Worm (Caenorhabditis elegans) whole organism, L4 larva: ENCODE data around the gene C39B10.1.
A peak's percentile ranks its signal among the peaks of the same experiment; 100 is the strongest.

ENCODE experiments used
- Y48G9A.11 ChIP-seq: fragments of 200-800 bp; sonication (Bioruptor generic); IDR thresholded peaks from 2 replicates; pipeline ENCODE4 v1.3.6; 2022; ENCODE audit warnings: missing genetic modification reagents, missing genetic modification characterization, missing compliant biosample characterization
- Y5F2A.4 ChIP-seq: fragments of 200-800 bp; sonication (Bioruptor generic); optimal IDR thresholded peaks from 2 replicates; lab custom pipeline; 2018; ENCODE audit warnings: mild to moderate bottlenecking, missing genetic modification characterization, missing compliant biosample characterization
- Y75B8A.6 ChIP-seq: fragments of 200-800 bp; sonication (Bioruptor generic); IDR thresholded peaks from 2 replicates; pipeline ENCODE4 v1.3.6; 2022; ENCODE audit warnings: missing genetic modification reagents, missing genetic modification characterization, missing compliant biosample characterization
- ZK337.2 ChIP-seq: fragments of 200-800 bp; sonication (Bioruptor generic); IDR thresholded peaks from 2 replicates; pipeline ENCODE4 v1.3.6; 2022; ENCODE audit warnings: missing genetic modification reagents, missing genetic modification characterization, missing compliant biosample characterization
- aha-1 ChIP-seq: fragments of 150-350 bp; peaks from one replicate; lab custom pipeline; 2014; ENCODE audit warnings: missing biosample characterization, missing genetic modification characterization
- aly-2 ChIP-seq: sonication (generic microtip); optimal IDR thresholded peaks from 2 replicates; lab custom pipeline; 2018; ENCODE audit warnings: missing biosample characterization, missing genetic modification characterization
- arid-1 ChIP-seq: fragments of 200-800 bp; sonication (Bioruptor generic); conservative IDR thresholded peaks from 2 replicates; pipeline ENCODE4 v1.3.6; 2022; ENCODE audit warnings: missing genetic modification reagents, missing genetic modification characterization, missing compliant biosample characterization
- attf-4 ChIP-seq: sonication (generic microtip); optimal IDR thresholded peaks from 3 replicates; lab custom pipeline; 2017; ENCODE audit warnings: missing biosample characterization, missing genetic modification characterization
- ceh-20 ChIP-seq: fragments of 200-800 bp; sonication (Bioruptor generic); IDR thresholded peaks from 2 replicates; pipeline ENCODE4 v1.3.6; 2022; ENCODE audit warnings: missing genetic modification reagents, missing genetic modification characterization, missing compliant biosample characterization
- ceh-32 ChIP-seq: sonication (generic microtip); optimal IDR thresholded peaks from 2 replicates; lab custom pipeline; 2016; ENCODE audit warnings: mild to moderate bottlenecking, missing genetic modification characterization, missing compliant biosample characterization; ENCODE audit not compliant: poor library complexity
- ces-1 ChIP-seq: fragments of 150-350 bp; sonication (generic microtip); optimal IDR thresholded peaks from 4 replicates; lab custom pipeline; 2014; ENCODE audit warnings: missing biosample characterization, missing genetic modification reagents, missing genetic modification characterization
- cey-2 ChIP-seq: sonication (generic microtip); optimal IDR thresholded peaks from 3 replicates; lab custom pipeline; 2017; ENCODE audit warnings: missing genetic modification characterization, mild to moderate bottlenecking, missing compliant biosample characterization, antibody characterized with exemption, borderline replicate concordance; ENCODE audit not compliant: insufficient read depth
- daf-12 ChIP-seq: fragments of 150-350 bp; optimal IDR thresholded peaks from 2 replicates; lab custom pipeline; 2014; ENCODE audit warnings: missing biosample characterization, missing genetic modification reagents, missing genetic modification characterization
- daf-8 ChIP-seq: fragments of 200-800 bp; sonication (Bioruptor generic); IDR thresholded peaks from 2 replicates; pipeline ENCODE4 v1.3.6; 2022; ENCODE audit warnings: missing genetic modification characterization, missing compliant biosample characterization
- dmd-9 ChIP-seq: fragments of 200-800 bp; sonication (Bioruptor generic); IDR thresholded peaks from 2 replicates; pipeline ENCODE4 v1.3.6; 2022; ENCODE audit warnings: missing genetic modification reagents, missing genetic modification characterization, missing compliant biosample characterization
- dpl-1 ChIP-seq: fragments of 150-350 bp; optimal IDR thresholded peaks from 2 replicates; lab custom pipeline; 2014; ENCODE audit warnings: missing biosample characterization, missing genetic modification reagents, missing genetic modification characterization
- duxl-1 ChIP-seq: sonication (generic microtip); optimal IDR thresholded peaks from 2 replicates; lab custom pipeline; 2016; ENCODE audit warnings: mild to moderate bottlenecking, missing genetic modification characterization, moderate library complexity, missing compliant biosample characterization; ENCODE audit not compliant: poor library complexity
- dve-1 ChIP-seq: sonication (generic microtip); optimal IDR thresholded peaks from 2 replicates; lab custom pipeline; 2017; ENCODE audit warnings: antibody characterized with exemption, mild to moderate bottlenecking, missing genetic modification characterization, missing compliant biosample characterization; ENCODE audit not compliant: insufficient read depth
- egl-27 ChIP-seq: sonication (generic microtip); optimal IDR thresholded peaks from 3 replicates; lab custom pipeline; 2017; ENCODE audit warnings: missing biosample characterization, missing genetic modification reagents, missing genetic modification characterization
- egl-43 ChIP-seq: fragments of 200-800 bp; sonication (Bioruptor generic); IDR thresholded peaks from 2 replicates; pipeline ENCODE4 v1.3.6; 2022; ENCODE audit warnings: missing genetic modification reagents, missing genetic modification characterization, missing compliant biosample characterization
- hif-1 ChIP-seq, 2 experiments: sonication (generic microtip); optimal IDR thresholded peaks; 2 replicates each; lab custom pipeline; 2016 to 2017; ENCODE audit warnings: missing compliant biosample characterization in 2 of 2, missing genetic modification characterization in 2 of 2, missing genetic modification reagents in 2 of 2, missing genotype in 2 of 2, mild to moderate bottlenecking in 1 of 2
- hlh-11 ChIP-seq: fragments of 200-800 bp; sonication (Bioruptor generic); optimal IDR thresholded peaks from 2 replicates; lab custom pipeline; 2018; ENCODE audit warnings: mild to moderate bottlenecking, missing genetic modification characterization, missing compliant biosample characterization
- hmg-1.1 ChIP-seq: fragments of 200-800 bp; sonication (Bioruptor generic); IDR thresholded peaks from 2 replicates; pipeline ENCODE4 v1.3.6; 2022; ENCODE audit warnings: missing genetic modification reagents, missing genetic modification characterization, missing compliant biosample characterization
- jun-1 ChIP-seq: fragments of 150-350 bp; optimal IDR thresholded peaks from 2 replicates; lab custom pipeline; 2014; ENCODE audit warnings: missing biosample characterization, missing genetic modification reagents, missing genetic modification characterization
- lim-7 ChIP-seq: fragments of 200-800 bp; sonication (Bioruptor generic); IDR thresholded peaks from 2 replicates; pipeline ENCODE4 v1.3.6; 2022; ENCODE audit warnings: missing genetic modification characterization, missing compliant biosample characterization
- lin-1 ChIP-seq: fragments of 200-800 bp; sonication (Bioruptor generic); IDR thresholded peaks from 2 replicates; pipeline ENCODE4 v1.3.6; 2022; ENCODE audit warnings: missing genetic modification reagents, missing genetic modification characterization, missing compliant biosample characterization
- lin-38 ChIP-seq: fragments of 200-800 bp; sonication (Bioruptor generic); IDR thresholded peaks from 2 replicates; pipeline ENCODE4 v1.3.6; 2022; ENCODE audit warnings: missing genetic modification reagents, missing genetic modification characterization, missing compliant biosample characterization
- lsy-2 ChIP-seq, 2 experiments: fragments of 150-350 bp in 1 of 2; sonication (generic microtip) in 1 of 2; optimal IDR thresholded peaks; 2 replicates each; lab custom pipeline; 2014 to 2017; ENCODE audit warnings: missing biosample characterization in 2 of 2, missing genetic modification characterization in 2 of 2
- mes-2 ChIP-seq: sonication (generic microtip); optimal IDR thresholded peaks from 2 replicates; lab custom pipeline; 2016; ENCODE audit warnings: missing genotype, mild to moderate bottlenecking, missing genetic modification characterization, missing compliant biosample characterization; ENCODE audit not compliant: poor library complexity, severe bottlenecking
- nhr-25 ChIP-seq: sonication (generic microtip); optimal IDR thresholded peaks from 2 replicates; lab custom pipeline; 2017; ENCODE audit warnings: missing genetic modification characterization, mild to moderate bottlenecking, missing compliant biosample characterization, antibody characterized with exemption, moderate library complexity, borderline replicate concordance; ENCODE audit not compliant: insufficient read depth
- nhr-41 ChIP-seq: fragments of 200-800 bp; sonication (Bioruptor generic); IDR thresholded peaks from 2 replicates; pipeline ENCODE4 v1.3.6; 2022; ENCODE audit warnings: missing genetic modification reagents, missing genetic modification characterization, missing compliant biosample characterization
- nhr-42 ChIP-seq: fragments of 200-800 bp; sonication (Bioruptor generic); IDR thresholded peaks from 2 replicates; pipeline ENCODE4 v1.3.6; 2022; ENCODE audit warnings: missing genetic modification characterization, missing compliant biosample characterization
- nhr-6 ChIP-seq: fragments of 150-350 bp; optimal IDR thresholded peaks from 2 replicates; lab custom pipeline; 2014; ENCODE audit warnings: missing biosample characterization, missing genetic modification characterization
- pqm-1 ChIP-seq: sonication (generic microtip); optimal IDR thresholded peaks from 2 replicates; lab custom pipeline; 2017; ENCODE audit warnings: missing biosample characterization, missing genetic modification characterization
- rbr-2 ChIP-seq: sonication (generic microtip); optimal IDR thresholded peaks from 2 replicates; lab custom pipeline; 2016; ENCODE audit warnings: missing genotype, missing genetic modification characterization, missing compliant biosample characterization
- saeg-2 ChIP-seq: fragments of 200-800 bp; sonication (Bioruptor generic); IDR thresholded peaks from 2 replicates; pipeline ENCODE4 v1.3.6; 2022; ENCODE audit warnings: missing genetic modification reagents, missing genetic modification characterization, missing compliant biosample characterization
- set-16 ChIP-seq: fragments of 200-800 bp; sonication (Bioruptor generic); IDR thresholded peaks from 2 replicates; pipeline ENCODE4 v1.3.6; 2022; ENCODE audit warnings: missing genetic modification reagents, missing genetic modification characterization, missing compliant biosample characterization
- skn-1 ChIP-seq: fragments of 150-350 bp; optimal IDR thresholded peaks from 2 replicates; lab custom pipeline; 2014; ENCODE audit warnings: missing biosample characterization, missing genetic modification characterization
- spr-1 ChIP-seq: sonication (generic microtip); optimal IDR thresholded peaks from 2 replicates; lab custom pipeline; 2016; ENCODE audit warnings: mild to moderate bottlenecking, missing genetic modification characterization, missing compliant biosample characterization
- tra-1 ChIP-seq: fragments of 200-800 bp; sonication (Bioruptor generic); IDR thresholded peaks from 2 replicates; pipeline ENCODE4 v1.3.6; 2022; ENCODE audit warnings: missing genetic modification reagents, missing genetic modification characterization, missing compliant biosample characterization
- unc-130 ChIP-seq: sonication (generic microtip); optimal IDR thresholded peaks from 2 replicates; lab custom pipeline; 2016; ENCODE audit warnings: missing genetic modification reagents, missing genetic modification characterization, missing compliant biosample characterization
- unc-62 ChIP-seq, 3 experiments: fragments of 150-350 bp in 1 of 3; sonication (generic microtip); optimal IDR thresholded peaks in 2 of 3; peaks in 1 of 3; 1 replicate in 1 of 3; 2 replicates in 2 of 3; lab custom pipeline; 2014 to 2017; ENCODE audit warnings: missing biosample characterization in 3 of 3, missing genetic modification characterization in 3 of 3, missing genetic modification reagents in 3 of 3, missing genotype in 1 of 3
- zfp-2 ChIP-seq: sonication (generic microtip); optimal IDR thresholded peaks from 2 replicates; lab custom pipeline; 2016; ENCODE audit warnings: mild to moderate bottlenecking, missing genetic modification characterization, missing compliant biosample characterization
- zfp-3 ChIP-seq: fragments of 200-800 bp; sonication (Bioruptor generic); conservative IDR thresholded peaks from 2 replicates; pipeline ENCODE4 v1.3.6; 2022; ENCODE audit warnings: missing genetic modification reagents, missing genetic modification characterization, missing compliant biosample characterization
- zip-11 ChIP-seq: fragments of 200-800 bp; sonication (Bioruptor generic); IDR thresholded peaks from 2 replicates; pipeline ENCODE4 v1.3.6; 2022; ENCODE audit warnings: missing genetic modification characterization, missing compliant biosample characterization
- zip-2 ChIP-seq: fragments of 150-350 bp; optimal IDR thresholded peaks from 2 replicates; lab custom pipeline; 2014; ENCODE audit warnings: missing biosample characterization, missing genetic modification characterization
- ztf-11 ChIP-seq: fragments of 150-350 bp; optimal IDR thresholded peaks from 2 replicates; lab custom pipeline; 2014; ENCODE audit warnings: missing biosample characterization, missing genetic modification characterization
- ztf-7 ChIP-seq: fragments of 150-350 bp; optimal IDR thresholded peaks from 2 replicates; lab custom pipeline; 2014; ENCODE audit warnings: missing biosample characterization, missing genetic modification characterization

C39B10.1 gene

DNA sequence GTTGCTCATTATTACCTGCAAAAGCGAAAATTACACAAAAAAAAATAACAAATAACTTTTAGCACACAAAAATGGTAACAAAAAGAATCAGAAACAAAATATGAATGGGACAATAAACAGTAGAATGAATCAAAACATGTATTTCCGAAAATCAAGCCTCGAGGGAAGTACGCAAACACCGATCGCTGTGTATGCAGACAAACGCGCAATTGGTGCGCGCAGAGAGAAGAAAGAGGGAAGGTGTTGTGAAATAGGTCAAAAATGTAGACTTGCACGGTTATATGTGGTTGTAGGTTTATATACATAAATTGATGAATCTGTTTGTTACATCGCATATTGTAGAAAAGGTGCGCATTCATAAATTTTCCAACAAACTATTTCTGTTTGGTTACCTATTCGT lies 43.7 kb downstream of the C39B10.1 start, which contains the start of gene cdk-11.2 (continued):
- TF ChIP-seq ztf-7 (peak; percentile 46), ces-1 (GFP tag; lab: Kevin White, UChicago) (no peak), ceh-20 (no peak), ceh-32 (tag; lab: Kevin White, UChicago) (no peak), dmd-9 (no peak), rbr-2 (peak; percentile 60), nhr-6 (tag; lab: Kevin White, UChicago) (peak; percentile 79), aha-1 (tag; lab: Kevin White, UChicago) (no peak), dpl-1 (GFP tag; lab: Kevin White, UChicago) (peak; percentile 62), hif-1 (tag; optimal IDR thresholded peaks at IDR 0.05; lab: Kevin White, UChicago) (no peak), unc-62 (GFP tag; optimal IDR thresholded peaks at IDR 0.05 in 1 of 2; lab: Kevin White, UChicago) (no peak), unc-62 (tag; optimal IDR thresholded peaks at IDR 0.05; lab: Kevin White, UChicago) (no peak), zfp-3 (no peak), egl-43 (GFP tag; lab: Robert Waterston, UW) (no peak), cey-2 (tag; lab: Kevin White, UChicago) (no peak), nhr-42 (0 out of 2 replicates have a peak, but pooled peaks have one; percentile 13), nhr-41 (GFP tag; lab: Robert Waterston, UW) (no peak), attf-4 (no peak), zip-2 (no peak), Y75B8A.6 (GFP tag; lab: Robert Waterston, UW) (no peak), lim-7 (no peak), daf-8 (no peak), daf-12 (tag; lab: Kevin White, UChicago) (no peak), ztf-11 (no peak), ZK337.2 (GFP tag; lab: Robert Waterston, UW) (no peak), arid-1 (GFP tag; lab: Robert Waterston, UW) (no peak), unc-130 (no peak), aly-2 (no peak), set-16 (no peak), lin-1 (no peak), hlh-11 (tag; lab: Kevin White, UChicago) (peak; percentile 58), skn-1 (tag; lab: Kevin White, UChicago) (no peak), saeg-2 (GFP tag; lab: Robert Waterston, UW) (no peak), spr-1 (no peak), pqm-1 (tag; lab: Kevin White, UChicago) (peak; percentile 24), Y48G9A.11 (GFP tag; lab: Robert Waterston, UW) (no peak), hmg-1.1 (GFP tag; lab: Robert Waterston, UW) (peak; percentile 43; the same call in 1 of the 2 replicates), lsy-2 (tag; optimal IDR thresholded peaks at IDR 0.05; lab: Kevin White, UChicago) (no peak), tra-1 (GFP tag; lab: Robert Waterston, UW) (no peak), dve-1 (no peak), nhr-25 (tag; lab: Kevin White, UChicago) (no peak), egl-27 (tag; lab: Kevin White, UChicago) (no peak), Y5F2A.4 (GFP tag; lab: Kevin White, UChicago) (no peak), duxl-1 (no peak), zip-11 (GFP tag; lab: Robert Waterston, UW) (no peak), lin-38 (GFP tag; lab: Robert Waterston, UW) (no peak), zfp-2 (no peak), jun-1 (tag; lab: Kevin White, UChicago) (no peak), mes-2 (tag; lab: Kevin White, UChicago) (peak; percentile 84)
